1 fruit fly cellular context compared by ENCODE assay signal in the genomic region with DNA sequence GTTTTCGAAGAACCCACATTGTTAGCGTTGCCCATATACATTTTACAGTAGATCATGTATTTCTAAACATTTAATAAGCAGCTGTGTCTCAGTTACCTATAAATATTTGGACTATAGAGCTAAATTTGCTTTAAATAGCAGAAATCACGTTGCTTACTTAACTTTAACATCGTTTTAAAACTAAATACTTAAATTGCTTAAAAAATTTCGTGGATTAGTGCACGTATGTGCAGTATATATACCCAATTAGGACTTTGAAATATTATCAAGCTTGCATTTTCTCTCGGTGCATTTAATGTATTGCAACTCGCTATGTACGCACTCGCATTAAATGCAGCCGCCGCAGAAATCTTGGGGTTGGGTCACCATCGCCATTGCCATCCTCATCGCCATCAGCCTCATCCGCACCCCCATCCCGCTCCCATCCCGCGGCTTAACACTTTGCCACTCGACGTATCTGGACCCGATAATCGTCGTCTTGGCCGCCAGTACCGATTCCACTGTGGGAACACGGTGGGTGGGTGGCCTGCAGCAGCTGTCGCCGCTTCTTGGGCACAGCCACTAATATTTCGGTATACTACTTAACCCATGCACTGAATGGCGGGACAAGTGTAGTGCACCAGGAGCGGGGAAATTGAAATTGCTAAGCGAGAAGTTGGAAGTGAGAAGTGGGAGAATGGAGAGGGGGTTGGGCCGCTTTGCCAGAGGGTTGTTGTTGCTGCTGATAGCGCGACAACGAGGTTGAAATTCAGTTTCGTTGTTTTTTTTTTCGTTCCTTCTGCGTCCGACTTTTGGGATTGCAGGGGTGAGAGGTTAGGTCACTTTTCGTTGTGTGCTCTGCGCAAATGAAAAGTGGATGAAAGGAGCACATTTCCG.
TF ChIP-seq lines count a peak whose summit lies in the region.

No protein-coding gene starts in this region.

TF ChIP-seq in whole organism, embryonic, 481 proteins besides CTCF, POLR2A, EP300 and RAD21 (continued from another document):
- TF ChIP-seq nerfin-1 (tag; optimal IDR thresholded peaks at IDR 0.05; lab: Kevin White, UChicago) (no peak), ssp (GFP tag; IDR thresholded peaks at IDR 0.05; lab: Robert Waterston, UW) (no peak), CG2199 (GFP tag; IDR thresholded peaks at IDR 0.05; lab: Robert Waterston, UW) (no peak), sqz (GFP tag; optimal IDR thresholded peaks at IDR 0.05; lab: Kevin White, UChicago) (peak; percentile 1), BtbVII (GFP tag; optimal IDR thresholded peaks at IDR 0.05; lab: Kevin White, UChicago) (no peak), eyg (GFP tag; optimal IDR thresholded peaks at IDR 0.05; lab: Kevin White, UChicago) (no peak), zfh1 (GFP tag; IDR thresholded peaks at IDR 0.05; lab: Robert Waterston, UW) (no peak), Aef1 (GFP tag; IDR thresholded peaks at IDR 0.05; lab: Robert Waterston, UW) (no peak), Hr51 (GFP tag; optimal IDR thresholded peaks at IDR 0.05; lab: Kevin White, UChicago) (peak in 1 of 2 experiments; percentile 5), bowl (GFP tag; IDR thresholded peaks at IDR 0.05; lab: Robert Waterston, UW) (no peak), Trl (optimal IDR thresholded peaks at IDR 0.05; lab: Kevin White, UChicago) (peak in 1 of 2 experiments; percentile 13), Trl (GFP tag; optimal IDR thresholded peaks at IDR 0.05; lab: Kevin White, UChicago) (no peak), amos (GFP tag; IDR thresholded peaks at IDR 0.05; lab: Robert Waterston, UW; ENCODE audit: partially characterized antibody) (no peak), slbo (GFP tag; IDR thresholded peaks at IDR 0.05; lab: Robert Waterston, UW) (no peak), Sry-δ (GFP tag; optimal IDR thresholded peaks at IDR 0.05; lab: Kevin White, UChicago) (no peak), cato (GFP tag; optimal IDR thresholded peaks at IDR 0.05; lab: Kevin White, UChicago; ENCODE audit: borderline replicate concordance) (no peak), nmo (GFP tag; optimal IDR thresholded peaks at IDR 0.05; lab: Kevin White, UChicago) (peak; percentile 0), HmgZ (tag; optimal IDR thresholded peaks at IDR 0.05; lab: Kevin White, UChicago) (no peak), ftz-f1 (GFP tag; optimal IDR thresholded peaks at IDR 0.05; lab: Kevin White, UChicago) (no peak), fd96Cb (tag; optimal IDR thresholded peaks at IDR 0.05; lab: Kevin White, UChicago) (no peak), Lhr (GFP tag; optimal IDR thresholded peaks at IDR 0.05; lab: Kevin White, UChicago) (no peak), CG30020 (tag; optimal IDR thresholded peaks at IDR 0.05; lab: Kevin White, UChicago) (no peak), Optix (GFP tag; IDR thresholded peaks at IDR 0.05; lab: Robert Waterston, UW) (no peak), gcm2 (GFP tag; optimal IDR thresholded peaks at IDR 0.05; lab: Kevin White, UChicago) (no peak), Max (GFP tag; optimal IDR thresholded peaks at IDR 0.05; lab: Kevin White, UChicago) (no peak), CG2875 (GFP tag; optimal IDR thresholded peaks at IDR 0.05; lab: Kevin White, UChicago) (no peak), E2f2 (GFP tag; IDR thresholded peaks at IDR 0.05; lab: Robert Waterston, UW) (no peak), CG8089 (GFP tag; optimal IDR thresholded peaks at IDR 0.05; lab: Kevin White, UChicago) (no peak), CG12236 (GFP tag; optimal IDR thresholded peaks at IDR 0.05; lab: Kevin White, UChicago) (no peak), CG2120 (GFP tag; optimal IDR thresholded peaks at IDR 0.05; lab: Kevin White, UChicago) (no peak), NfI (GFP tag; optimal IDR thresholded peaks at IDR 0.05; lab: Kevin White, UChicago) (no peak), CG7556 (GFP tag; optimal IDR thresholded peaks at IDR 0.05; lab: Kevin White, UChicago) (peak; percentile 9), gem (tag; optimal IDR thresholded peaks at IDR 0.05; lab: Kevin White, UChicago) (peak; percentile 23), Hr78 (GFP tag; optimal IDR thresholded peaks at IDR 0.05; lab: Kevin White, UChicago) (peak in 1 of 2 experiments; percentile 23), cas (GFP tag; IDR thresholded peaks at IDR 0.05; lab: Robert Waterston, UW) (no peak), CG6813 (GFP tag; optimal IDR thresholded peaks at IDR 0.05; lab: Kevin White, UChicago) (no peak), Antp (GFP tag; optimal IDR thresholded peaks at IDR 0.05; lab: Kevin White, UChicago) (no peak), gsb-n (tag; optimal IDR thresholded peaks at IDR 0.05; lab: Kevin White, UChicago) (no peak), Meics (GFP tag; optimal IDR thresholded peaks at IDR 0.05; lab: Kevin White, UChicago) (no peak), Ptx1 (GFP tag; IDR thresholded peaks at IDR 0.05; lab: Robert Waterston, UW) (0 out of 2 replicates have a peak, but pooled peaks have one; percentile 18), maf-S (GFP tag; optimal IDR thresholded peaks at IDR 0.05; lab: Kevin White, UChicago) (no peak), C15 (GFP tag; IDR thresholded peaks at IDR 0.05; lab: Robert Waterston, UW) (no peak), CG31224 (GFP tag; IDR thresholded peaks at IDR 0.05; lab: Robert Waterston, UW) (no peak), luna (GFP tag; optimal IDR thresholded peaks at IDR 0.05; lab: Kevin White, UChicago) (no peak), CG13894 (tag; optimal IDR thresholded peaks at IDR 0.05; lab: Kevin White, UChicago) (no peak), Deaf1 (tag; optimal IDR thresholded peaks at IDR 0.05; lab: Kevin White, UChicago) (no peak), pita (GFP tag; optimal IDR thresholded peaks at IDR 0.05; lab: Kevin White, UChicago) (no peak), CG18476 (GFP tag; optimal IDR thresholded peaks at IDR 0.05; lab: Kevin White, UChicago) (no peak), CG1024 (GFP tag; IDR thresholded peaks at IDR 0.05; lab: Robert Waterston, UW) (no peak), CG17385 (GFP tag; optimal IDR thresholded peaks at IDR 0.05; lab: Kevin White, UChicago) (no peak), Doc2 (GFP tag; IDR thresholded peaks at IDR 0.05; lab: Robert Waterston, UW) (no peak), sens (GFP tag; lab: Kevin White, UChicago) (peak; percentile 87), jumu (GFP tag; optimal IDR thresholded peaks at IDR 0.05; lab: Kevin White, UChicago) (no peak), tio (GFP tag; optimal IDR thresholded peaks at IDR 0.05; lab: Kevin White, UChicago) (no peak), pros (GFP tag; optimal IDR thresholded peaks at IDR 0.05; lab: Kevin White, UChicago) (peak; percentile 83), psq (GFP tag; optimal IDR thresholded peaks at IDR 0.05; lab: Kevin White, UChicago) (no peak), CG3407 (GFP tag; optimal IDR thresholded peaks at IDR 0.05; lab: Kevin White, UChicago) (no peak), sisA (GFP tag; IDR thresholded peaks at IDR 0.05; lab: Robert Waterston, UW) (no peak), NC2α (GFP tag; optimal IDR thresholded peaks at IDR 0.05; lab: Kevin White, UChicago) (no peak), hb (GFP tag; IDR thresholded peaks at IDR 0.05; lab: Robert Waterston, UW; ENCODE audit: partially characterized antibody) (no peak), tll (GFP tag; optimal IDR thresholded peaks at IDR 0.05; lab: Kevin White, UChicago) (no peak), YL-1 (GFP tag; optimal IDR thresholded peaks at IDR 0.05; lab: Kevin White, UChicago) (no peak), Hr39 (optimal IDR thresholded peaks at IDR 0.05; lab: Kevin White, UChicago) (no peak), CG5245 (GFP tag; optimal IDR thresholded peaks at IDR 0.05; lab: Kevin White, UChicago) (no peak), CG4360 (GFP tag; IDR thresholded peaks at IDR 0.05; lab: Robert Waterston, UW) (peak; percentile 78), Rfx (GFP tag; IDR thresholded peaks at IDR 0.05; lab: Robert Waterston, UW) (0 out of 2 replicates have a peak, but pooled peaks have one; percentile 8), CG15073 (GFP tag; optimal IDR thresholded peaks at IDR 0.05; lab: Kevin White, UChicago) (no peak), CG3847 (GFP tag; IDR thresholded peaks at IDR 0.05; lab: Robert Waterston, UW) (no peak), zf30C (GFP tag; optimal IDR thresholded peaks at IDR 0.05; lab: Kevin White, UChicago) (peak; percentile 28), ara (GFP tag; IDR thresholded peaks at IDR 0.05; lab: Robert Waterston, UW) (no peak), danr (GFP tag; IDR thresholded peaks at IDR 0.05; lab: Robert Waterston, UW) (no peak), CG6765 (GFP tag; optimal IDR thresholded peaks at IDR 0.05; lab: Kevin White, UChicago) (no peak), Sox102F (GFP tag; optimal IDR thresholded peaks at IDR 0.05; lab: Kevin White, UChicago) (no peak), phol (tag; optimal IDR thresholded peaks at IDR 0.05; lab: Kevin White, UChicago) (peak; percentile 28), peb (GFP tag; IDR thresholded peaks at IDR 0.05; lab: Robert Waterston, UW) (no peak), tx (GFP tag; optimal IDR thresholded peaks at IDR 0.05; lab: Kevin White, UChicago) (no peak), eve (GFP tag; optimal IDR thresholded peaks at IDR 0.05; lab: Kevin White, UChicago) (peak in 1 of 2 experiments; percentile 21), Mad (GFP tag; optimal IDR thresholded peaks at IDR 0.05; lab: Kevin White, UChicago) (no peak), Dip2 (GFP tag; IDR thresholded peaks at IDR 0.05; lab: Robert Waterston, UW) (no peak), Med (GFP tag; lab: Kevin White, UChicago) (peak; percentile 69), knrl (GFP tag; IDR thresholded peaks at IDR 0.05; lab: Robert Waterston, UW; ENCODE audit: partially characterized antibody) (no peak), CG34224 (GFP tag; IDR thresholded peaks at IDR 0.05; lab: Robert Waterston, UW; ENCODE audit: partially characterized antibody) (no peak), CG12104 (GFP tag; optimal IDR thresholded peaks at IDR 0.05; lab: Kevin White, UChicago) (no peak), Dbx (GFP tag; IDR thresholded peaks at IDR 0.05; lab: Robert Waterston, UW) (no peak; the same call in 2 of the 3 replicates), odd (GFP tag; optimal IDR thresholded peaks at IDR 0.05; lab: Kevin White, UChicago) (no peak), CG14667 (GFP tag; IDR thresholded peaks at IDR 0.05; lab: Robert Waterston, UW) (no peak), Six4 (GFP tag; optimal IDR thresholded peaks at IDR 0.05; lab: Kevin White, UChicago) (no peak), ash1 (GFP tag; optimal IDR thresholded peaks at IDR 0.05; lab: Kevin White, UChicago) (peak; percentile 46), chn (GFP tag; optimal IDR thresholded peaks at IDR 0.05; lab: Kevin White, UChicago) (no peak), lov (optimal IDR thresholded peaks at IDR 0.05; lab: Kevin White, UChicago) (no peak), lov (GFP tag; IDR thresholded peaks at IDR 0.05; lab: Robert Waterston, UW) (no peak), sim (GFP tag; IDR thresholded peaks at IDR 0.05; lab: Robert Waterston, UW) (no peak), CG10321 (GFP tag; IDR thresholded peaks at IDR 0.05; lab: Robert Waterston, UW) (no peak), Lim3 (GFP tag; IDR thresholded peaks at IDR 0.05; lab: Robert Waterston, UW) (no peak), ewg (GFP tag; optimal IDR thresholded peaks at IDR 0.05; lab: Kevin White, UChicago) (no peak), abd-A (tag; optimal IDR thresholded peaks at IDR 0.05; lab: Kevin White, UChicago) (peak; percentile 36), MBD-R2 (GFP tag; IDR thresholded peaks at IDR 0.05; lab: Robert Waterston, UW) (no peak), Jarid2 (GFP tag; optimal IDR thresholded peaks at IDR 0.05; lab: Kevin White, UChicago) (no peak), CG10366 (GFP tag; IDR thresholded peaks at IDR 0.05; lab: Robert Waterston, UW) (no peak), CG13424 (tag; optimal IDR thresholded peaks at IDR 0.05; lab: Kevin White, UChicago) (no peak), CG11560 (tag; IDR thresholded peaks at IDR 0.05; lab: Robert Waterston, UW) (no peak), run (tag; optimal IDR thresholded peaks at IDR 0.05; lab: Kevin White, UChicago) (no peak), unpg (GFP tag; optimal IDR thresholded peaks at IDR 0.05; lab: Kevin White, UChicago) (no peak), Bgb (GFP tag; IDR thresholded peaks at IDR 0.05; lab: Robert Waterston, UW; ENCODE audit: partially characterized antibody) (no peak), CG4854 (GFP tag; optimal IDR thresholded peaks at IDR 0.05; lab: Kevin White, UChicago) (no peak), CG10431 (GFP tag; optimal IDR thresholded peaks at IDR 0.05; lab: Kevin White, UChicago) (no peak), CG10462 (GFP tag; optimal IDR thresholded peaks at IDR 0.05; lab: Kevin White, UChicago) (no peak), CG17359 (tag; optimal IDR thresholded peaks at IDR 0.05; lab: Kevin White, UChicago) (no peak), CG7987 (GFP tag; optimal IDR thresholded peaks at IDR 0.05; lab: Kevin White, UChicago) (no peak), fd64A (GFP tag; optimal IDR thresholded peaks at IDR 0.05; lab: Kevin White, UChicago) (no peak)
